Worm (Caenorhabditis elegans): ENCODE measurements around the gene F53H4.4.

DNA sequence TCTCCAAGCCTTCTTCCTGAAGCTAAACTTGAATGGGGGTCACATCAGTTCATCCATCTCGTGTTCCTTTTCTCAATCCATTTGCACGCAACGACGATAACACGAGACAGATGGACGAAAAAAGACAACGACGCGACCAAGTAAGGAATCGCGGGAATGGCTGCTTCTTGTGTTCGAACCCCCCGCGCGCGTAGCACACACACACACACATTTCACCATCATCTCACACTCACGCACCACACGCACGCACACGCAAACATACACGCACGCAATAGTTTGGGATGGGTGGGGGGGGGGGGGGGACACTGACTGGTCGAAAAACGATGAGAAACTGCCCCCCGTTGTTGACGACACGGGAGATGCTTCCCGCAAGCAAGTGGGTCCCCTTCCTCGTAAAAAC is 10.7 kb downstream of the F53H4.4 start:
- TF ChIP-seq ztf-4 (tag; optimal IDR thresholded peaks at IDR 0.05), result no peak
- no peak for TF ChIP-seq ceh-82 (tag; optimal IDR thresholded peaks at IDR 0.05)
- TF ChIP-seq ces-1 (GFP tag; optimal IDR thresholded peaks at IDR 0.05), result no peak
- TF ChIP-seq elt-3 (tag; optimal IDR thresholded peaks at IDR 0.05), result no peak
